Worm (Caenorhabditis elegans) whole organism, early embryonic: ENCODE measurements around the gene glc-3.

Experiments
- B0310.2 ChIP-seq: sonication (generic microtip); optimal IDR thresholded peaks from 2 replicates; lab custom pipeline; 2016; ENCODE audit warnings: mild to moderate bottlenecking, missing genetic modification characterization, missing compliant biosample characterization
- F13C5.2 ChIP-seq: sonication (generic microtip); optimal IDR thresholded peaks from 2 replicates; lab custom pipeline; 2017; ENCODE audit warnings: mild to moderate bottlenecking, missing genetic modification characterization, inconsistent platforms, missing compliant biosample characterization
- aly-1 ChIP-seq: sonication (generic microtip); optimal IDR thresholded peaks from 2 replicates; lab custom pipeline; 2016; ENCODE audit warnings: missing genetic modification characterization, missing compliant biosample characterization
- ama-1 ChIP-seq: fragments of 150-350 bp; optimal IDR thresholded peaks from 2 replicates; lab custom pipeline; 2014
- ceh-13 ChIP-seq: fragments of 200-800 bp; sonication (Bioruptor generic); optimal IDR thresholded peaks from 2 replicates; lab custom pipeline; 2018; ENCODE audit warnings: mild to moderate bottlenecking, missing genetic modification characterization, missing compliant biosample characterization
- ceh-36 ChIP-seq: sonication (generic microtip); optimal IDR thresholded peaks from 2 replicates; lab custom pipeline; 2016; ENCODE audit warnings: missing genetic modification characterization, inconsistent platforms, missing compliant biosample characterization
- ets-7 ChIP-seq: sonication (generic microtip); optimal IDR thresholded peaks from 2 replicates; lab custom pipeline; 2016; ENCODE audit warnings: missing genotype, missing genetic modification characterization, missing compliant biosample characterization
- flt-1 ChIP-seq: fragments of 200-800 bp; sonication (Bioruptor generic); IDR thresholded peaks from 2 replicates; pipeline ENCODE4 v1.3.6; 2022; ENCODE audit warnings: missing genetic modification characterization, missing compliant biosample characterization
- hmbx-1 ChIP-seq: sonication (generic microtip); optimal IDR thresholded peaks from 2 replicates; lab custom pipeline; 2016; ENCODE audit warnings: mild to moderate bottlenecking, missing genetic modification characterization, missing compliant biosample characterization
- hmg-4 ChIP-seq: fragments of 200-800 bp; sonication (Bioruptor generic); optimal IDR thresholded peaks from 2 replicates; lab custom pipeline; 2018; ENCODE audit warnings: mild to moderate bottlenecking, missing genetic modification characterization, missing compliant biosample characterization
- hnd-1 ChIP-seq: sonication (generic microtip); optimal IDR thresholded peaks from 2 replicates; lab custom pipeline; 2016; ENCODE audit warnings: missing genetic modification characterization, missing compliant biosample characterization
- pes-1 ChIP-seq: fragments of 200-800 bp; sonication (Bioruptor generic); IDR thresholded peaks from 2 replicates; pipeline ENCODE4 v1.3.6; 2022; ENCODE audit warnings: missing genetic modification reagents, missing genetic modification characterization, missing compliant biosample characterization
- scrt-1 ChIP-seq: fragments of 200-800 bp; sonication (Bioruptor generic); IDR thresholded peaks from 2 replicates; pipeline ENCODE4 v1.3.6; 2022; ENCODE audit warnings: missing genetic modification characterization, missing compliant biosample characterization
- sea-1 ChIP-seq: fragments of 200-800 bp; sonication (Bioruptor generic); conservative IDR thresholded peaks from 2 replicates; pipeline ENCODE4 v1.3.6; 2022; ENCODE audit warnings: missing genetic modification characterization, missing compliant biosample characterization
- tbx-11 ChIP-seq: fragments of 200-800 bp; sonication (Bioruptor generic); IDR thresholded peaks from 2 replicates; pipeline ENCODE4 v1.3.6; 2022; ENCODE audit warnings: missing genetic modification characterization, missing compliant biosample characterization
- tbx-37 ChIP-seq: fragments of 200-800 bp; sonication (Bioruptor generic); conservative IDR thresholded peaks from 2 replicates; pipeline ENCODE4 v1.3.6; 2022; ENCODE audit warnings: missing genetic modification reagents, missing genetic modification characterization, missing compliant biosample characterization
- tra-4 ChIP-seq: sonication (generic microtip); optimal IDR thresholded peaks from 2 replicates; lab custom pipeline; 2017; ENCODE audit warnings: missing genetic modification characterization, missing compliant biosample characterization

The glc-3 gene

ce11 chrV:5453615-5454014 lies at the start of gene glc-3:
Gene glc-3 (minus strand): TSS chrV:5453715.
- TF ChIP-seq aly-1 = no peak
- TF ChIP-seq ets-7 (tag; lab: Kevin White, UChicago) = no peak
- no peak for TF ChIP-seq scrt-1
- no peak for TF ChIP-seq hmbx-1 (tag; lab: Kevin White, UChicago)
- TF ChIP-seq F13C5.2 (tag; lab: Kevin White, UChicago) = no peak
- TF ChIP-seq ceh-36 (tag; lab: Kevin White, UChicago) = no peak
- no peak for TF ChIP-seq ama-1 (lab: Kevin White, UChicago)
- no peak for TF ChIP-seq tbx-11 (GFP tag; lab: Robert Waterston, UW)
- TF ChIP-seq pes-1 (GFP tag; lab: Robert Waterston, UW) = no peak
- TF ChIP-seq hmg-4 (GFP tag; lab: Kevin White, UChicago) = no peak
- no peak for TF ChIP-seq sea-1 (GFP tag; lab: Robert Waterston, UW)
- TF ChIP-seq B0310.2 (tag; lab: Kevin White, UChicago) = no peak
- TF ChIP-seq tbx-37 (GFP tag; lab: Robert Waterston, UW) = no peak

ce11 chrV:5502701-5503100 lies 49.2 kb upstream of the glc-3 start:
- no peak for TF ChIP-seq aly-1
- TF ChIP-seq hnd-1 (tag; lab: Kevin White, UChicago) = no peak
- TF ChIP-seq ceh-13 (GFP tag; lab: Kevin White, UChicago) = no peak
- TF ChIP-seq tra-4 (tag; lab: Kevin White, UChicago) = no peak
- no peak for TF ChIP-seq tbx-37 (GFP tag; lab: Robert Waterston, UW)
- no peak for TF ChIP-seq F13C5.2 (tag; lab: Kevin White, UChicago)
- no peak for TF ChIP-seq hmg-4 (GFP tag; lab: Kevin White, UChicago)
- no peak for TF ChIP-seq tbx-11 (GFP tag; lab: Robert Waterston, UW)
- TF ChIP-seq pes-1 (GFP tag; lab: Robert Waterston, UW) = no peak
- no peak for TF ChIP-seq sea-1 (GFP tag; lab: Robert Waterston, UW)
- no peak for TF ChIP-seq ceh-36 (tag; lab: Kevin White, UChicago)
- TF ChIP-seq scrt-1 = no peak
- TF ChIP-seq ets-7 (tag; lab: Kevin White, UChicago) = no peak
- TF ChIP-seq B0310.2 (tag; lab: Kevin White, UChicago) = no peak

DNA sequence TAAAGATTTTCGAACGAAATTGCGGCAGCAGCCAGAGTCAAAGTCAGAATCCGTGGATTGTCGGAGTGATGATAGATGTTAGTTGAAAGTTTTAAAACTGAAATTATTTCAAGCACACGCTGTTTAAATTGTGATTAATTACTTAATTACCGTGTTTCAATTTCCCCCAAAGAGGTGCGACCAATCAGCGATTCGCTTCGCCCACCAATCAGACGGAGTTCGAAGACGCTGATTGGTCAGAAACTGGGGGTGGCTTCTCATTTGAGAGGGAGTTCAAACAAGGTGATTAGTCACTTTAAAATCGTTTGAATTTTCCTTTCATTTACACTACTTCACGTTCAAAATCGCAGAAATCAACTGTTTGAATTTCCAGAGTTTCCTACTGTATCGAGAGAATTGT lies 46.0 kb upstream of the glc-3 start:
- no peak for TF ChIP-seq B0310.2 (tag; lab: Kevin White, UChicago)
- TF ChIP-seq F13C5.2 (tag; lab: Kevin White, UChicago) = no peak
- no peak for TF ChIP-seq hmg-4 (GFP tag; lab: Kevin White, UChicago)
- TF ChIP-seq ceh-13 (GFP tag; lab: Kevin White, UChicago) = no peak
- no peak for TF ChIP-seq scrt-1
- TF ChIP-seq sea-1 (GFP tag; lab: Robert Waterston, UW) = no peak
- TF ChIP-seq ama-1 (lab: Kevin White, UChicago) = no peak
- TF ChIP-seq tra-4 (tag; lab: Kevin White, UChicago) = no peak
- TF ChIP-seq tbx-11 (GFP tag; lab: Robert Waterston, UW) = no peak
- TF ChIP-seq flt-1 (GFP tag; lab: Robert Waterston, UW) = no peak
- no peak for TF ChIP-seq hmbx-1 (tag; lab: Kevin White, UChicago)
- TF ChIP-seq hnd-1 (tag; lab: Kevin White, UChicago) = no peak
- TF ChIP-seq ceh-36 (tag; lab: Kevin White, UChicago) = no peak
- no peak for TF ChIP-seq pes-1 (GFP tag; lab: Robert Waterston, UW)

DNA sequence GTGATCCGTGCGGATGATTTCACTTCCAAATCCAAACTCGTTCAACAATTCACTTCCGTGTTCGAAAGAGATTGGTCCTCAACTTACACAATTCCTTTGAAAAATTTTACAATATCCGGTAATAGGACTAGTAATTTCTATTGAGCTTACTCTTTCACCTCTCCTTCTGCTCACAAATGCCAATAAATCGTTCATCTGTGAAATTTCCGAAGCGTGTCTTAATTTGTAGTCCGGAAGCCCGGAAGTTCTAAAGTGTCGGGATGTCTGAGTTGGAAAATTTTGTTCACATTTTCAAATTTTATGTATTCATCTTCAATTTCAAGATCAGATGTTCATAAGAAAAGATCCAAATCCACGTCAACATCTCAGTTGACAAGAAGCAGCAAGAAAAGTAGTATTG lies 39.9 kb upstream of the glc-3 start, which contains the start of gene T05C3.2:
TSS of gene T05C3.2 (plus strand) at position 301 of the 400 bp plus-strand sequence.
- TF ChIP-seq ceh-13 (GFP tag; lab: Kevin White, UChicago) = no peak
- TF ChIP-seq pes-1 (GFP tag; lab: Robert Waterston, UW) = no peak
- no peak for TF ChIP-seq tbx-37 (GFP tag; lab: Robert Waterston, UW)
- no peak for TF ChIP-seq hmg-4 (GFP tag; lab: Kevin White, UChicago)
- no peak for TF ChIP-seq sea-1 (GFP tag; lab: Robert Waterston, UW)
- no peak for TF ChIP-seq tbx-11 (GFP tag; lab: Robert Waterston, UW)
- TF ChIP-seq ceh-36 (tag; lab: Kevin White, UChicago) = no peak
- no peak for TF ChIP-seq tra-4 (tag; lab: Kevin White, UChicago)
- TF ChIP-seq flt-1 (GFP tag; lab: Robert Waterston, UW) = no peak
- TF ChIP-seq ama-1 (lab: Kevin White, UChicago) = no peak
- no peak for TF ChIP-seq hnd-1 (tag; lab: Kevin White, UChicago)
- TF ChIP-seq aly-1 = no peak

- no peak for TF ChIP-seq B0310.2 (tag; lab: Kevin White, UChicago)
- no peak for TF ChIP-seq sea-1 (GFP tag; lab: Robert Waterston, UW)
- TF ChIP-seq ama-1 (lab: Kevin White, UChicago) = no peak
- TF ChIP-seq ceh-13 (GFP tag; lab: Kevin White, UChicago) = no peak
- TF ChIP-seq tbx-37 (GFP tag; lab: Robert Waterston, UW) = no peak
- no peak for TF ChIP-seq aly-1
- no peak for TF ChIP-seq hmg-4 (GFP tag; lab: Kevin White, UChicago)
- TF ChIP-seq hnd-1 (tag; lab: Kevin White, UChicago) = no peak
- no peak for TF ChIP-seq ets-7 (tag; lab: Kevin White, UChicago)
- no peak for TF ChIP-seq pes-1 (GFP tag; lab: Robert Waterston, UW)
- no peak for TF ChIP-seq scrt-1
- no peak for TF ChIP-seq tbx-11 (GFP tag; lab: Robert Waterston, UW)
- no peak for TF ChIP-seq hmbx-1 (tag; lab: Kevin White, UChicago)
- TF ChIP-seq flt-1 (GFP tag; lab: Robert Waterston, UW) = no peak
- TF ChIP-seq ceh-36 (tag; lab: Kevin White, UChicago) = no peak
- no peak for TF ChIP-seq tra-4 (tag; lab: Kevin White, UChicago)
Measured at ce11 chrV:5490205-5490604, 36.7 kb upstream of the glc-3 start, which contains the start of gene T05C3.6. Gene T05C3.6 (plus strand): TSS chrV:5490445.

- TF ChIP-seq pes-1 (GFP tag; lab: Robert Waterston, UW) (no peak), F13C5.2 (tag; lab: Kevin White, UChicago) (no peak)
Measured at ce11 chrV:5488766-5489165, 35.3 kb upstream of the glc-3 start, which contains the start of gene grl-18. Gene grl-18 (minus strand): TSS chrV:5488866.

DNA sequence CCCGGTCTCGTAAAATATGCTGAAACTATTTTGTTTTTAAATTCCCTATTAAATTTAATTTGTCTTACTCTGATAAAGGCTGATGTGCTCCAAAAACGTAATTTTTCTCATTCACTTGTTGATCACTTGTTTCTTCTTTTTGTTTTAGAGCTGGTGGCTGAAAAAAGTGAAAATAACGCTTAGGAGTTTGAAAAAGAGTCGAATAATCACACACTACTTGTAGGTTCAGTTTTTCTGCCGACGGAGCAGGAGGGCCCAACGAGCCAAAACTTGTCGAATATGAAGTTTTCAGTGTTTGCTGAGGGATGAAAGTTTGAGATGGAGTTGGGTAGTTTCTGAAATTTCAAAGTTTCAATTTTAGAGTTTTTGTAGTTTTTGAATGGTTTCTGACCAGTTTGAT lies 33.7 kb upstream of the glc-3 start:
- TF ChIP-seq pes-1 (GFP tag; lab: Robert Waterston, UW) (no peak), ceh-13 (GFP tag; lab: Kevin White, UChicago) (no peak), ama-1 (lab: Kevin White, UChicago) (no peak), scrt-1 (no peak), tbx-37 (GFP tag; lab: Robert Waterston, UW) (no peak), ceh-36 (tag; lab: Kevin White, UChicago) (no peak), hmg-4 (GFP tag; lab: Kevin White, UChicago) (no peak), hnd-1 (tag; lab: Kevin White, UChicago) (no peak), ets-7 (tag; lab: Kevin White, UChicago) (no peak), F13C5.2 (tag; lab: Kevin White, UChicago) (no peak), hmbx-1 (tag; lab: Kevin White, UChicago) (no peak), tbx-11 (GFP tag; lab: Robert Waterston, UW) (no peak), sea-1 (GFP tag; lab: Robert Waterston, UW) (no peak), flt-1 (GFP tag; lab: Robert Waterston, UW) (no peak)
